Worm (Caenorhabditis elegans) whole organism, L1 larva: ENCODE data around the gene Y49F6B.20.

Source experiments
- C16A3.4 ChIP-seq: fragments of 150-350 bp; optimal IDR thresholded peaks from 2 replicates; lab custom pipeline; 2014; ENCODE audit warnings: missing biosample characterization, missing genetic modification characterization
- aha-1 ChIP-seq: fragments of 150-350 bp; optimal IDR thresholded peaks from 2 replicates; lab custom pipeline; 2014; ENCODE audit warnings: missing biosample characterization, missing genetic modification characterization
- alr-1 ChIP-seq: fragments of 200-800 bp; sonication (Bioruptor generic); optimal IDR thresholded peaks from 2 replicates; lab custom pipeline; 2018; ENCODE audit warnings: borderline replicate concordance, mild to moderate bottlenecking, missing genetic modification characterization, missing compliant biosample characterization
- aly-2 ChIP-seq: fragments of 150-350 bp; optimal IDR thresholded peaks from 2 replicates; lab custom pipeline; 2014; ENCODE audit warnings: missing biosample characterization, missing genetic modification characterization
- ama-1 ChIP-seq: fragments of 150-350 bp; optimal IDR thresholded peaks from 2 replicates; lab custom pipeline; 2014
- blmp-1 ChIP-seq: fragments of 150-350 bp; optimal IDR thresholded peaks from 2 replicates; lab custom pipeline; 2014; ENCODE audit warnings: missing biosample characterization, missing genetic modification characterization
- ceh-63 ChIP-seq: fragments of 200-800 bp; sonication (Bioruptor generic); optimal IDR thresholded peaks from 2 replicates; lab custom pipeline; 2018; ENCODE audit warnings: mild to moderate bottlenecking, missing genetic modification characterization, missing compliant biosample characterization
- ceh-88 ChIP-seq: fragments of 200-800 bp; sonication (Bioruptor generic); IDR thresholded peaks from 2 replicates; pipeline ENCODE4 v1.3.6; 2022; ENCODE audit warnings: missing genetic modification characterization, missing compliant biosample characterization
- ceh-90 ChIP-seq: sonication (generic microtip); optimal IDR thresholded peaks from 2 replicates; lab custom pipeline; 2016; ENCODE audit warnings: missing genetic modification characterization, missing compliant biosample characterization
- ces-1 ChIP-seq: fragments of 150-350 bp; optimal IDR thresholded peaks from 2 replicates; lab custom pipeline; 2014; ENCODE audit warnings: missing biosample characterization, missing genetic modification reagents, missing genetic modification characterization
- dpl-1 ChIP-seq, 3 experiments: fragments of 150-350 bp in 2 of 3; sonication (generic microtip) in 1 of 3; optimal IDR thresholded peaks; 2 replicates each; lab custom pipeline; 2014 to 2017; ENCODE audit warnings: missing biosample characterization in 3 of 3, missing genetic modification characterization in 3 of 3, missing genetic modification reagents in 3 of 3
- efl-1 ChIP-seq, 4 experiments: fragments of 150-350 bp; optimal IDR thresholded peaks in 3 of 4; peaks in 1 of 4; 1 replicate in 1 of 4; 2 replicates in 3 of 4; lab custom pipeline; 2014; ENCODE audit warnings: missing biosample characterization in 2 of 4, missing genetic modification characterization in 2 of 4, missing genetic modification reagents in 2 of 4
- efl-3 ChIP-seq: fragments of 200-800 bp; sonication (Bioruptor generic); optimal IDR thresholded peaks from 2 replicates; lab custom pipeline; 2018; ENCODE audit warnings: mild to moderate bottlenecking, missing genetic modification characterization, missing compliant biosample characterization
- egl-13 ChIP-seq: sonication (generic microtip); optimal IDR thresholded peaks from 2 replicates; lab custom pipeline; 2016; ENCODE audit warnings: missing genotype, missing genetic modification reagents, missing genetic modification characterization, missing compliant biosample characterization
- egl-27 ChIP-seq, 2 experiments: fragments of 150-350 bp in 1 of 2; sonication (generic microtip); optimal IDR thresholded peaks; 3 replicates each; lab custom pipeline; 2017 to 2018; ENCODE audit warnings: missing biosample characterization in 2 of 2, missing genetic modification characterization in 2 of 2, missing genetic modification reagents in 2 of 2
- elt-3 ChIP-seq, 6 experiments: fragments of 150-350 bp in 1 of 6; sonication (generic microtip); optimal IDR thresholded peaks; 2 replicates each; lab custom pipeline; 2017 to 2018; ENCODE audit warnings: missing biosample characterization in 6 of 6, missing genetic modification characterization in 6 of 6, inconsistent platforms in 1 of 6
- fkh-8 ChIP-seq: sonication (generic microtip); optimal IDR thresholded peaks from 2 replicates; lab custom pipeline; 2016; ENCODE audit warnings: mild to moderate bottlenecking, missing genetic modification characterization, missing compliant biosample characterization
- grh-1 ChIP-seq: fragments of 200-800 bp; sonication (Bioruptor generic); IDR thresholded peaks from 2 replicates; pipeline ENCODE4 v1.3.6; 2022; ENCODE audit warnings: missing genetic modification reagents, missing genetic modification characterization, missing compliant biosample characterization
- hlh-17 ChIP-seq: fragments of 200-800 bp; sonication (Bioruptor generic); optimal IDR thresholded peaks from 2 replicates; lab custom pipeline; 2018; ENCODE audit warnings: missing genetic modification characterization, mild to moderate bottlenecking, missing compliant biosample characterization, moderate library complexity, borderline replicate concordance
- hlh-4 ChIP-seq: sonication (generic microtip); optimal IDR thresholded peaks from 2 replicates; lab custom pipeline; 2016; ENCODE audit warnings: mild to moderate bottlenecking, missing genetic modification characterization, missing compliant biosample characterization
- irx-1 ChIP-seq: sonication (generic microtip); optimal IDR thresholded peaks from 2 replicates; lab custom pipeline; 2016; ENCODE audit warnings: missing genetic modification characterization, missing compliant biosample characterization
- isw-1 ChIP-seq: fragments of 200-800 bp; sonication (Bioruptor generic); IDR thresholded peaks from 2 replicates; pipeline ENCODE4 v1.3.6; 2022; ENCODE audit warnings: missing genetic modification characterization, missing compliant biosample characterization
- jun-1 ChIP-seq: fragments of 150-350 bp; optimal IDR thresholded peaks from 2 replicates; lab custom pipeline; 2014; ENCODE audit warnings: missing biosample characterization, missing genetic modification reagents, missing genetic modification characterization
- lin-13 ChIP-seq: fragments of 150-350 bp; optimal IDR thresholded peaks from 2 replicates; lab custom pipeline; 2014; ENCODE audit warnings: missing biosample characterization, missing genetic modification reagents, missing genetic modification characterization
- lin-39 ChIP-seq: fragments of 150-350 bp; optimal IDR thresholded peaks from 2 replicates; lab custom pipeline; 2014; ENCODE audit warnings: missing biosample characterization, missing genetic modification reagents, missing genetic modification characterization
- mdl-1 ChIP-seq, 2 experiments: fragments of 150-350 bp; optimal IDR thresholded peaks; 2 replicates each; lab custom pipeline; 2014 to 2017; ENCODE audit warnings: missing biosample characterization in 2 of 2, missing genetic modification characterization in 2 of 2, inconsistent platforms in 1 of 2
- nhr-11 ChIP-seq: fragments of 150-350 bp; optimal IDR thresholded peaks from 2 replicates; lab custom pipeline; 2014; ENCODE audit warnings: missing biosample characterization, missing genetic modification characterization
- nhr-19 ChIP-seq: fragments of 200-800 bp; sonication (Bioruptor generic); conservative IDR thresholded peaks from 2 replicates; pipeline ENCODE4 v1.3.6; 2022; ENCODE audit warnings: missing genetic modification characterization, missing compliant biosample characterization
- nhr-20 ChIP-seq: sonication (generic microtip); optimal IDR thresholded peaks from 2 replicates; lab custom pipeline; 2016; ENCODE audit warnings: mild to moderate bottlenecking, missing genetic modification characterization, missing compliant biosample characterization
- nhr-237 ChIP-seq: fragments of 150-350 bp; optimal IDR thresholded peaks from 2 replicates; lab custom pipeline; 2014; ENCODE audit warnings: missing biosample characterization, missing genetic modification characterization
- nhr-47 ChIP-seq: sonication (generic microtip); optimal IDR thresholded peaks from 2 replicates; lab custom pipeline; 2016; ENCODE audit warnings: mild to moderate bottlenecking, missing genetic modification characterization, moderate library complexity, missing compliant biosample characterization
- nhr-76 ChIP-seq: sonication (generic microtip); optimal IDR thresholded peaks from 2 replicates; lab custom pipeline; 2017; ENCODE audit warnings: missing biosample characterization, missing genetic modification characterization
- nhr-77 ChIP-seq: fragments of 150-350 bp; optimal IDR thresholded peaks from 2 replicates; lab custom pipeline; 2014; ENCODE audit warnings: missing biosample characterization, missing genetic modification characterization
- nhr-85 ChIP-seq: sonication (generic microtip); peaks from one replicate; lab custom pipeline; 2016; ENCODE audit warnings: missing genetic modification characterization, inconsistent platforms, missing compliant biosample characterization
- pag-3 ChIP-seq: sonication (generic microtip); optimal IDR thresholded peaks from 2 replicates; lab custom pipeline; 2017; ENCODE audit warnings: missing genetic modification characterization, mild to moderate bottlenecking, missing compliant biosample characterization, antibody characterized with exemption, borderline replicate concordance; ENCODE audit not compliant: insufficient read depth
- pqm-1 ChIP-seq: sonication (generic microtip); optimal IDR thresholded peaks from 3 replicates; lab custom pipeline; 2017; ENCODE audit warnings: missing biosample characterization, missing genetic modification characterization
- rnt-1 ChIP-seq: sonication (generic microtip); optimal IDR thresholded peaks from 2 replicates; lab custom pipeline; 2016; ENCODE audit warnings: mild to moderate bottlenecking, missing genetic modification characterization, moderate library complexity, missing compliant biosample characterization
- skn-1 ChIP-seq: fragments of 150-350 bp; optimal IDR thresholded peaks from 2 replicates; lab custom pipeline; 2014; ENCODE audit warnings: missing biosample characterization, missing genetic modification characterization
- snu-23 ChIP-seq: sonication (generic microtip); optimal IDR thresholded peaks from 2 replicates; lab custom pipeline; 2016; ENCODE audit warnings: missing genetic modification characterization, missing compliant biosample characterization
- sox-4 ChIP-seq: sonication (generic microtip); optimal IDR thresholded peaks from 2 replicates; lab custom pipeline; 2016; ENCODE audit warnings: missing genetic modification characterization, missing compliant biosample characterization
- sptf-1 ChIP-seq: fragments of 150-350 bp; optimal IDR thresholded peaks from 2 replicates; lab custom pipeline; 2014; ENCODE audit warnings: missing biosample characterization, missing genetic modification characterization
- swsn-7 ChIP-seq: sonication (generic microtip); optimal IDR thresholded peaks from 2 replicates; lab custom pipeline; 2016; ENCODE audit warnings: missing genetic modification characterization, missing compliant biosample characterization
- tbx-2 ChIP-seq: sonication (generic microtip); optimal IDR thresholded peaks from 2 replicates; lab custom pipeline; 2016; ENCODE audit warnings: missing genetic modification characterization, missing compliant biosample characterization
- tlp-1 ChIP-seq: fragments of 150-350 bp; optimal IDR thresholded peaks from 2 replicates; lab custom pipeline; 2014; ENCODE audit warnings: missing biosample characterization, missing genetic modification characterization
- unc-130 ChIP-seq: fragments of 150-350 bp; optimal IDR thresholded peaks from 2 replicates; lab custom pipeline; 2017; ENCODE audit warnings: missing biosample characterization, missing genetic modification characterization, inconsistent platforms
- unc-62 ChIP-seq: fragments of 150-350 bp; optimal IDR thresholded peaks from 2 replicates; lab custom pipeline; 2014; ENCODE audit warnings: missing biosample characterization, missing genetic modification reagents, missing genetic modification characterization
- unc-86 ChIP-seq: sonication (generic microtip); optimal IDR thresholded peaks from 2 replicates; lab custom pipeline; 2016; ENCODE audit warnings: missing genetic modification characterization, missing compliant biosample characterization
- xbp-1 ChIP-seq: sonication (generic microtip); optimal IDR thresholded peaks from 2 replicates; lab custom pipeline; 2016; ENCODE audit warnings: missing genetic modification characterization, missing compliant biosample characterization
- zag-1 ChIP-seq: fragments of 150-350 bp; optimal IDR thresholded peaks from 2 replicates; lab custom pipeline; 2014; ENCODE audit warnings: missing biosample characterization, missing genetic modification characterization
- ztf-11 ChIP-seq, 2 experiments: sonication (generic microtip); optimal IDR thresholded peaks; 2 replicates each; lab custom pipeline; 2016 to 2017; ENCODE audit warnings: missing genetic modification characterization in 2 of 2, missing biosample characterization in 1 of 2, missing compliant biosample characterization in 1 of 2
- ztf-4 ChIP-seq: fragments of 150-350 bp; optimal IDR thresholded peaks from 2 replicates; lab custom pipeline; 2014; ENCODE audit warnings: missing biosample characterization, missing genetic modification characterization

Y49F6B.20 gene

DNA sequence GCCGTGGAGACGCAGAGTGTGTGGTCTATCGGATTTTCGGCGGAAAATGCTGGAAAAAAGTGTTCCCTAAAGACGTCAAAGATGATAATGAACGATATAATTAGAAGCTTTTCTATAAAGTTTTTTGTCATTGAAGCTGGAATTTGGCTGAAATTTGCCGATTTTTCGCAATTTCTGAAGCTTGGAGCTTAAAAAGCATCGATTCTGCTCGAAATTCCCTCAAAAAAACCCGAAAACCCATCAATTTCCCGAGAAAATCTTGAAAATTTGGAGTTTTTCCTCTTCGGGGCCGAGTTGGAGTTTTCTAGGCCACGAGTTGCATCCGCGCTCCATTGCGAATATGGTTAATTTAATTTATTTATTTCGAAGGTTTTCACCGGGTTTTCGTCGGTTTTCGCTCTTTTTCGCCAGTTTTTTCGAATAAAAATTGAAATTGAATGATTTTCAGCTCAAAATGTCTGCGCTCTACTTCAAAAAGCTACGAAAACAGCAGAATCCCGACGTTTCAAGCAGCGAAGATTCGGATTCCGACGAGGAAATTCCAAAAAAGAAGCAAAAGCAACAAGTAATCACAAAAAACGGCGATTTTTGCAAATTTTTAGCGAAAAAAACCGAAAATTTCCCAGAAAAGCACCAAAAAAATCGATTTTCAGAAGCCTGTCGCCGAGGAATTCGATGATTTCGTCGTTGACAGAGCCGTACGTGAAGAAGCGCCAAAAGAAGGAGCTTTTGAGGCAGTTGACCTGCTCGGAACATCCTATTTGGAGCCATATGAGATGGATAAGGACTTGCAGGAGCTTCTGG is 32.3 kb upstream of the Y49F6B.20 start, which contains the start of the genes col-71 and Y49F6B.2 (continued):
- no peak for TF ChIP-seq sptf-1 (tag; lab: Kevin White, UChicago)
- peak; percentile 92 for TF ChIP-seq irx-1 (tag; lab: Kevin White, UChicago)
- peak; percentile 41; the same call in 1 of the 2 replicates for TF ChIP-seq ceh-88 (GFP tag; lab: Robert Waterston, UW)
- TF ChIP-seq alr-1 (tag; lab: Kevin White, UChicago): no peak
- TF ChIP-seq ama-1 (lab: Kevin White, UChicago): no peak
- peak; percentile 91 for TF ChIP-seq ceh-90 (tag; lab: Kevin White, UChicago)
- no peak for TF ChIP-seq pqm-1 (tag; lab: Kevin White, UChicago)
- no peak for TF ChIP-seq hlh-17 (GFP tag; lab: Kevin White, UChicago)
- peak; percentile 75 for TF ChIP-seq unc-86 (tag; lab: Kevin White, UChicago)
- TF ChIP-seq tlp-1 (tag; lab: Kevin White, UChicago): no peak
- no peak for TF ChIP-seq aha-1 (tag; lab: Kevin White, UChicago)
- peak; percentile 21 for TF ChIP-seq aly-2 (tag; lab: Kevin White, UChicago)
- TF ChIP-seq nhr-77: peak; percentile 11
- peak in 1 of 2 experiments; percentile 90 for TF ChIP-seq ztf-11 (tag; optimal IDR thresholded peaks at IDR 0.05; lab: Kevin White, UChicago)
- peak in 2 of 6 experiments; percentile 21 to 40 for TF ChIP-seq elt-3 (tag; optimal IDR thresholded peaks at IDR 0.05; lab: Kevin White, UChicago)
- peak; percentile 64 for TF ChIP-seq lin-39 (tag; lab: Kevin White, UChicago)
- peak; percentile 79 for TF ChIP-seq nhr-19 (GFP tag; lab: Robert Waterston, UW)
- TF ChIP-seq hlh-4 (tag; lab: Kevin White, UChicago): no peak
- peak; percentile 89 for TF ChIP-seq tbx-2 (tag; lab: Kevin White, UChicago)
- TF ChIP-seq zag-1 (tag; lab: Kevin White, UChicago): no peak
- peak; percentile 40 for TF ChIP-seq nhr-237 (tag; lab: Kevin White, UChicago)
- TF ChIP-seq grh-1 (GFP tag; lab: Robert Waterston, UW): peak; percentile 57
- peak; percentile 98 for TF ChIP-seq rnt-1 (tag; lab: Kevin White, UChicago)
- peak; percentile 86 for TF ChIP-seq snu-23 (GFP tag; lab: Kevin White, UChicago)
- peak; percentile 22 for TF ChIP-seq nhr-11 (tag; lab: Kevin White, UChicago)
- peak; percentile 31 for TF ChIP-seq jun-1 (tag; lab: Kevin White, UChicago)
- peak; percentile 24 for TF ChIP-seq unc-130 (tag; lab: Kevin White, UChicago)
- no peak for TF ChIP-seq unc-62
- peak; percentile 65 for TF ChIP-seq skn-1
- TF ChIP-seq nhr-85 (tag; lab: Kevin White, UChicago): peak; percentile 91
- TF ChIP-seq xbp-1 (tag; lab: Kevin White, UChicago): peak; percentile 87
- TF ChIP-seq C16A3.4 (tag; lab: Kevin White, UChicago): peak; percentile 72
- TF ChIP-seq ces-1 (GFP tag; lab: Kevin White, UChicago): peak; percentile 85
- peak; percentile 65 to 79 (median 74) for TF ChIP-seq dpl-1 (GFP tag; optimal IDR thresholded peaks at IDR 0.05; lab: Kevin White, UChicago)
- TF ChIP-seq pag-3 (tag; lab: Kevin White, UChicago): no peak
- TF ChIP-seq ceh-63 (GFP tag; lab: Kevin White, UChicago): no peak
- TF ChIP-seq nhr-76 (tag; lab: Kevin White, UChicago): no peak
- peak; percentile 76 for TF ChIP-seq nhr-20 (tag; lab: Kevin White, UChicago)
- peak; percentile 74 for TF ChIP-seq isw-1 (GFP tag; lab: Robert Waterston, UW)
- peak; percentile 80 for TF ChIP-seq lin-13 (GFP tag; lab: Kevin White, UChicago)
- no peak for TF ChIP-seq efl-3
- peak; percentile 90 for TF ChIP-seq nhr-47
- TF ChIP-seq egl-13: peak; percentile 91
- TF ChIP-seq mdl-1 (tag; optimal IDR thresholded peaks at IDR 0.05; lab: Kevin White, UChicago): peak in 1 of 2 experiments; percentile 53
- TF ChIP-seq fkh-8 (tag; lab: Kevin White, UChicago): peak; percentile 86
- TF ChIP-seq egl-27 (tag; optimal IDR thresholded peaks at IDR 0.05; lab: Kevin White, UChicago): no peak
- peak; percentile 81 for TF ChIP-seq swsn-7 (tag; lab: Kevin White, UChicago)
- TF ChIP-seq sox-4 (tag; lab: Kevin White, UChicago): peak; percentile 76
- peak; percentile 57 for TF ChIP-seq blmp-1 (tag; lab: Kevin White, UChicago)
- TF ChIP-seq efl-1 (optimal IDR thresholded peaks at IDR 0.05; lab: Kevin White, UChicago): peak; percentile 78 to 79
- peak; percentile 80 to 97 for TF ChIP-seq efl-1 (GFP tag; optimal IDR thresholded peaks at IDR 0.05 in 1 of 2; lab: Kevin White, UChicago)
- TF ChIP-seq ztf-4 (tag; lab: Kevin White, UChicago): no peak
